Worm (Caenorhabditis elegans): ENCODE measurements around the gene daf-14.

The daf-14 gene

ce11 chrIV:10230971-10231370 lies 19.5 kb upstream of the daf-14 start, which contains the start of gene F01G10.5:
Gene F01G10.5 (minus strand): TSS chrIV:10231071.
- no peak for TF ChIP-seq C06A6.2 (GFP tag; conservative IDR thresholded peaks at IDR 0.05)

- no peak for TF ChIP-seq sea-2 (GFP tag; IDR thresholded peaks at IDR 0.05)
- TF ChIP-seq ztf-22 (GFP tag; optimal IDR thresholded peaks at IDR 0.05), result no peak
- no peak for TF ChIP-seq repo-1 (tag; optimal IDR thresholded peaks at IDR 0.05)
- no peak for TF ChIP-seq zfh-2 (GFP tag; conservative IDR thresholded peaks at IDR 0.05)
- no peak for TF ChIP-seq madf-6 (GFP tag; IDR thresholded peaks at IDR 0.05)
- TF ChIP-seq die-1 (tag; optimal IDR thresholded peaks at IDR 0.05), result no peak
- TF ChIP-seq aptf-3 (GFP tag; IDR thresholded peaks at IDR 0.05), result no peak
- no peak for TF ChIP-seq egl-44 (GFP tag; IDR thresholded peaks at IDR 0.05)
- no peak for TF ChIP-seq tbx-9 (tag; optimal IDR thresholded peaks at IDR 0.05; ENCODE audit: borderline replicate concordance)
- TF ChIP-seq T07F8.4 (tag; optimal IDR thresholded peaks at IDR 0.05), result no peak
Measured at ce11 chrIV:10232456-10232855, 18.0 kb upstream of the daf-14 start, which contains the start of gene F01G10.4. Gene F01G10.4 (minus strand): TSS chrIV:10232556.

ce11 chrIV:10235279-10235829 lies 15.1 kb upstream of the daf-14 start, which contains the start of gene ech-9:
Gene ech-9 (minus strand): TSS chrIV:10235329.
- TF ChIP-seq lir-1 (GFP tag; conservative IDR thresholded peaks at IDR 0.05) (no peak), Y53G8AR.9 (GFP tag; conservative IDR thresholded peaks at IDR 0.05) (no peak)

ce11 chrIV:10236106-10236505 lies 14.3 kb upstream of the daf-14 start:
- TF ChIP-seq let-607 (tag; optimal IDR thresholded peaks at IDR 0.05), result peak in 1 of 2 experiments; percentile 12
- TF ChIP-seq zfh-2 (GFP tag; conservative IDR thresholded peaks at IDR 0.05), result no peak
- TF ChIP-seq ceh-100 (GFP tag; IDR thresholded peaks at IDR 0.05), result no peak
- TF ChIP-seq ztf-26 (tag; optimal IDR thresholded peaks at IDR 0.05), result no peak
- peak; percentile 52 for TF ChIP-seq ets-4 (GFP tag; optimal IDR thresholded peaks at IDR 0.05)
- peak; percentile 68 for TF ChIP-seq nhr-80 (tag; optimal IDR thresholded peaks at IDR 0.05)

- TF ChIP-seq him-1 (tag; optimal IDR thresholded peaks at IDR 0.05) (no peak), F33H1.4 (GFP tag; IDR thresholded peaks at IDR 0.05) (no peak), dox-1 (GFP tag; IDR thresholded peaks at IDR 0.05) (no peak), ztf-3 (GFP tag; optimal IDR thresholded peaks at IDR 0.05) (no peak), aptf-3 (GFP tag; IDR thresholded peaks at IDR 0.05) (no peak), C17E4.6 (GFP tag; IDR thresholded peaks at IDR 0.05) (no peak), xnd-1 (tag; optimal IDR thresholded peaks at IDR 0.05) (no peak), mxl-1 (tag; optimal IDR thresholded peaks at IDR 0.05) (no peak), ceh-27 (GFP tag; optimal IDR thresholded peaks at IDR 0.05) (no peak), Y53F4B.3 (GFP tag; IDR thresholded peaks at IDR 0.05) (no peak), ceh-91 (GFP tag; IDR thresholded peaks at IDR 0.05) (no peak), lin-26 (GFP tag; IDR thresholded peaks at IDR 0.05) (no peak), ccch-3 (GFP tag; optimal IDR thresholded peaks at IDR 0.05) (no peak), Y53G8AR.9 (GFP tag; conservative IDR thresholded peaks at IDR 0.05) (no peak), C06A6.2 (GFP tag; conservative IDR thresholded peaks at IDR 0.05) (no peak), dpff-1 (tag; optimal IDR thresholded peaks at IDR 0.05) (no peak)
Measured at ce11 chrIV:10239045-10239444, 11.4 kb upstream of the daf-14 start, which contains the start of gene ech-8. Gene ech-8 (minus strand): TSS chrIV:10239176.

Data from whole organism, young adult.